Worm (Caenorhabditis elegans) whole organism, L2 larva: ENCODE measurements around the gene Y37A1B.4.

Experiments used
- C34F6.9 ChIP-seq: fragments of 150-350 bp; optimal IDR thresholded peaks from 2 replicates; lab custom pipeline; 2014; ENCODE audit warnings: missing biosample characterization, missing genetic modification characterization
- F13H6.1 ChIP-seq: sonication (generic microtip); optimal IDR thresholded peaks from 2 replicates; lab custom pipeline; 2016; ENCODE audit warnings: missing genetic modification characterization, missing compliant biosample characterization
- R02D3.7 ChIP-seq: fragments of 150-350 bp; optimal IDR thresholded peaks from 2 replicates; lab custom pipeline; 2014; ENCODE audit warnings: missing biosample characterization, missing genetic modification characterization
- Y55F3AM.14 ChIP-seq: fragments of 200-800 bp; sonication (Bioruptor generic); optimal IDR thresholded peaks from 2 replicates; lab custom pipeline; 2018; ENCODE audit warnings: mild to moderate bottlenecking, missing genetic modification characterization, missing compliant biosample characterization
- ZK546.5 ChIP-seq: sonication (generic microtip); optimal IDR thresholded peaks from 2 replicates; lab custom pipeline; 2017; ENCODE audit warnings: missing biosample characterization, missing genetic modification characterization
- alr-1 ChIP-seq: fragments of 150-350 bp; optimal IDR thresholded peaks from 2 replicates; lab custom pipeline; 2014; ENCODE audit warnings: missing biosample characterization, missing genetic modification characterization
- aly-2 ChIP-seq: fragments of 150-350 bp; optimal IDR thresholded peaks from 2 replicates; lab custom pipeline; 2014; ENCODE audit warnings: missing biosample characterization, missing genetic modification characterization
- ama-1 ChIP-seq: fragments of 150-350 bp; optimal IDR thresholded peaks from 2 replicates; lab custom pipeline; 2018; ENCODE audit warnings: inconsistent platforms
- blmp-1 ChIP-seq: sonication (generic microtip); optimal IDR thresholded peaks from 2 replicates; lab custom pipeline; 2017; ENCODE audit warnings: missing genetic modification characterization, mild to moderate bottlenecking, missing compliant biosample characterization, antibody characterized with exemption, moderate library complexity; ENCODE audit not compliant: insufficient read depth
- ceh-82 ChIP-seq: fragments of 150-350 bp; optimal IDR thresholded peaks from 2 replicates; lab custom pipeline; 2014; ENCODE audit warnings: missing biosample characterization, missing genetic modification characterization
- crh-2 ChIP-seq: sonication (generic microtip); optimal IDR thresholded peaks from 2 replicates; lab custom pipeline; 2017; ENCODE audit warnings: missing biosample characterization, missing genetic modification characterization
- dmd-4 ChIP-seq: sonication (generic microtip); optimal IDR thresholded peaks from 2 replicates; lab custom pipeline; 2017; ENCODE audit warnings: missing biosample characterization, missing genetic modification characterization
- egl-27 ChIP-seq: sonication (generic microtip); optimal IDR thresholded peaks from 3 replicates; lab custom pipeline; 2017; ENCODE audit warnings: missing biosample characterization, missing genetic modification reagents, missing genetic modification characterization
- elt-1 ChIP-seq: fragments of 150-350 bp; optimal IDR thresholded peaks from 2 replicates; lab custom pipeline; 2014; ENCODE audit warnings: missing biosample characterization, missing genetic modification characterization
- elt-3 ChIP-seq: sonication (generic microtip); optimal IDR thresholded peaks from 2 replicates; lab custom pipeline; 2017; ENCODE audit warnings: missing biosample characterization, missing genetic modification characterization
- fos-1 ChIP-seq: fragments of 150-350 bp; optimal IDR thresholded peaks from 2 replicates; lab custom pipeline; 2014; ENCODE audit warnings: missing biosample characterization, missing genetic modification characterization
- gmeb-1 ChIP-seq: fragments of 150-350 bp; optimal IDR thresholded peaks from 2 replicates; lab custom pipeline; 2014; ENCODE audit warnings: missing biosample characterization, missing genetic modification characterization
- lin-11 ChIP-seq: fragments of 150-350 bp; sonication (generic microtip); optimal IDR thresholded peaks from 2 replicates; lab custom pipeline; 2014; ENCODE audit warnings: missing biosample characterization, missing genetic modification characterization, inconsistent platforms, mixed read lengths
- lin-13 ChIP-seq: fragments of 150-350 bp; optimal IDR thresholded peaks from 2 replicates; lab custom pipeline; 2014; ENCODE audit warnings: missing biosample characterization, missing genetic modification reagents, missing genetic modification characterization
- lin-39 ChIP-seq: fragments of 150-350 bp; optimal IDR thresholded peaks from 2 replicates; lab custom pipeline; 2014; ENCODE audit warnings: missing biosample characterization, missing genetic modification reagents, missing genetic modification characterization
- lsy-2 ChIP-seq, 2 experiments: fragments of 150-350 bp in 1 of 2; sonication (generic microtip) in 1 of 2; optimal IDR thresholded peaks; 2 replicates each; lab custom pipeline; 2014 to 2017; ENCODE audit warnings: missing biosample characterization in 2 of 2, missing genetic modification characterization in 2 of 2
- mab-5 ChIP-seq: fragments of 150-350 bp; optimal IDR thresholded peaks from 2 replicates; lab custom pipeline; 2014; ENCODE audit warnings: missing biosample characterization, missing genetic modification characterization
- mbf-1 ChIP-seq: sonication (generic microtip); optimal IDR thresholded peaks from 2 replicates; lab custom pipeline; 2017; ENCODE audit warnings: missing biosample characterization, missing genetic modification characterization
- nhr-10 ChIP-seq: sonication (generic microtip); optimal IDR thresholded peaks from 2 replicates; lab custom pipeline; 2017; ENCODE audit warnings: missing biosample characterization, missing genetic modification characterization
- nhr-11 ChIP-seq: fragments of 150-350 bp; optimal IDR thresholded peaks from 2 replicates; lab custom pipeline; 2014; ENCODE audit warnings: missing biosample characterization, missing genetic modification characterization
- nhr-12 ChIP-seq: fragments of 150-350 bp; optimal IDR thresholded peaks from 2 replicates; lab custom pipeline; 2014; ENCODE audit warnings: missing biosample characterization, missing genetic modification characterization
- nhr-129 ChIP-seq: fragments of 150-350 bp; optimal IDR thresholded peaks from 2 replicates; lab custom pipeline; 2014; ENCODE audit warnings: missing biosample characterization, missing genetic modification characterization
- nhr-21 ChIP-seq: fragments of 150-350 bp; optimal IDR thresholded peaks from 2 replicates; lab custom pipeline; 2014; ENCODE audit warnings: missing biosample characterization, missing genetic modification characterization
- nhr-23 ChIP-seq: fragments of 150-350 bp; optimal IDR thresholded peaks from 2 replicates; lab custom pipeline; 2014; ENCODE audit warnings: missing biosample characterization, missing genetic modification reagents, missing genetic modification characterization
- nhr-237 ChIP-seq: fragments of 150-350 bp; optimal IDR thresholded peaks from 2 replicates; lab custom pipeline; 2014; ENCODE audit warnings: missing biosample characterization, missing genetic modification characterization
- nhr-25 ChIP-seq: fragments of 150-350 bp; sonication (generic microtip); optimal IDR thresholded peaks from 3 replicates; lab custom pipeline; 2014; ENCODE audit warnings: missing biosample characterization, missing genetic modification characterization
- nhr-6 ChIP-seq: fragments of 150-350 bp; optimal IDR thresholded peaks from 2 replicates; lab custom pipeline; 2014; ENCODE audit warnings: missing biosample characterization, missing genetic modification characterization
- nhr-77 ChIP-seq: fragments of 150-350 bp; optimal IDR thresholded peaks from 2 replicates; lab custom pipeline; 2014; ENCODE audit warnings: missing biosample characterization, missing genetic modification characterization
- peb-1 ChIP-seq: fragments of 150-350 bp; optimal IDR thresholded peaks from 2 replicates; lab custom pipeline; 2014; ENCODE audit warnings: missing biosample characterization, missing genetic modification characterization
- sem-4 ChIP-seq: fragments of 150-350 bp; optimal IDR thresholded peaks from 2 replicates; lab custom pipeline; 2014; ENCODE audit warnings: missing biosample characterization, missing genetic modification reagents, missing genetic modification characterization
- skn-1 ChIP-seq: sonication (generic microtip); optimal IDR thresholded peaks from 2 replicates; lab custom pipeline; 2017; ENCODE audit warnings: missing biosample characterization, missing genetic modification characterization
- sma-3 ChIP-seq: sonication (generic microtip); optimal IDR thresholded peaks from 2 replicates; lab custom pipeline; 2016; ENCODE audit warnings: missing genetic modification reagents, missing genetic modification characterization, missing compliant biosample characterization
- sma-9 ChIP-seq, 2 experiments: fragments of 150-350 bp in 1 of 2; sonication (generic microtip) in 1 of 2; optimal IDR thresholded peaks; 2 replicates each; lab custom pipeline; 2014 to 2016; ENCODE audit warnings: missing genetic modification characterization in 2 of 2, mild to moderate bottlenecking in 1 of 2, missing biosample characterization in 1 of 2, missing compliant biosample characterization in 1 of 2, missing genetic modification reagents in 1 of 2, moderate library complexity in 1 of 2
- snpc-4 ChIP-seq: fragments of 150-350 bp; optimal IDR thresholded peaks from 2 replicates; lab custom pipeline; 2014; ENCODE audit warnings: missing biosample characterization, missing genetic modification characterization
- unc-39 ChIP-seq: fragments of 150-350 bp; optimal IDR thresholded peaks from 2 replicates; lab custom pipeline; 2014; ENCODE audit warnings: missing biosample characterization, missing genetic modification characterization
- unc-55 ChIP-seq: fragments of 150-350 bp; sonication (generic microtip); optimal IDR thresholded peaks from 3 replicates; lab custom pipeline; 2014; ENCODE audit warnings: missing biosample characterization, missing genetic modification reagents, missing genetic modification characterization
- ztf-1 ChIP-seq: fragments of 200-800 bp; sonication (Bioruptor generic); conservative IDR thresholded peaks from 2 replicates; pipeline ENCODE4 v1.3.6; 2022; ENCODE audit warnings: missing genetic modification characterization, missing compliant biosample characterization
- ztf-4 ChIP-seq: fragments of 150-350 bp; optimal IDR thresholded peaks from 2 replicates; lab custom pipeline; 2014; ENCODE audit warnings: missing biosample characterization, missing genetic modification characterization

Gene Y37A1B.4

ce11 chrIV:14032620-14033501 is 27.7 kb downstream of the Y37A1B.4 start (continued):
- TF ChIP-seq mab-5 (no peak), peb-1 (tag; lab: Kevin White, UChicago) (no peak), ama-1 (lab: Kevin White, UChicago) (peak; percentile 89), R02D3.7 (tag; lab: Kevin White, UChicago) (no peak), nhr-25 (peak; percentile 65)

DNA sequence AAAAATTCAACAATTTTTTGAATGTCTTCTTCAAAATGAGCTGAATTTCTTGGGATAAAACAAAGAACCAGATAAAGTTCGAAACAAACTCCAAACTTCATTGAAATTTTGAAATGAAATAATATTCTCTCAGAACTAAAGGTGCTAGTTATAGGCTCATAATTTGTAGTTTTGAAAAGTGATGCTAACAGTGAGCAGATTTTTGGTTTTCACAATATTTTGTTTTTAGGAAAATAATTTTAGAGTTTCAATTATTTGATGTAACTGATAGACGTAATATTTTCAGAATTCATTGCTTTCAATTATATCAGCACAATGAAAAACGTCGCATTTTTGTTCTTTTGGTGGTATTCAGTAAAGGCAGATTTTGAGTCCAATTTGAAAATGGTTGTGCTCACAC is 40.6 kb downstream of the Y37A1B.4 start, which contains the start of the genes irld-56 and irld-55:
Gene irld-56 (minus strand): TSS at position 101 of the 400 bp plus-strand sequence.
Gene irld-55 (plus strand): TSS at position 316 of the 400 bp plus-strand sequence.
- TF ChIP-seq alr-1 (tag; lab: Kevin White, UChicago), result no peak
- TF ChIP-seq mbf-1, result no peak
- no peak for TF ChIP-seq lin-11
- no peak for TF ChIP-seq nhr-21 (tag; lab: Kevin White, UChicago)
- no peak for TF ChIP-seq elt-3 (tag; lab: Kevin White, UChicago)
- TF ChIP-seq unc-55 (GFP tag; lab: Kevin White, UChicago), result no peak
- no peak for TF ChIP-seq elt-1 (tag; lab: Kevin White, UChicago)
- no peak for TF ChIP-seq lsy-2 (tag; optimal IDR thresholded peaks at IDR 0.05; lab: Kevin White, UChicago)
- TF ChIP-seq Y55F3AM.14 (GFP tag; lab: Kevin White, UChicago), result no peak
- TF ChIP-seq crh-2 (tag; lab: Kevin White, UChicago), result no peak
- no peak for TF ChIP-seq dmd-4
- TF ChIP-seq ztf-4 (tag; lab: Kevin White, UChicago), result no peak
- no peak for TF ChIP-seq nhr-77
- TF ChIP-seq fos-1, result no peak
- TF ChIP-seq nhr-129, result no peak

ce11 chrIV:14015844-14016243 is 44.7 kb downstream of the Y37A1B.4 start, which contains the start of gene srw-63:
Gene srw-63 (minus strand): TSS chrIV:14015944.
- TF ChIP-seq peb-1 (tag; lab: Kevin White, UChicago) (no peak), unc-39 (tag; lab: Kevin White, UChicago) (no peak), nhr-11 (no peak), nhr-10 (no peak), nhr-6 (tag; lab: Kevin White, UChicago) (no peak), nhr-21 (tag; lab: Kevin White, UChicago) (no peak), gmeb-1 (tag; lab: Kevin White, UChicago) (no peak), alr-1 (tag; lab: Kevin White, UChicago) (no peak), nhr-129 (no peak)

DNA sequence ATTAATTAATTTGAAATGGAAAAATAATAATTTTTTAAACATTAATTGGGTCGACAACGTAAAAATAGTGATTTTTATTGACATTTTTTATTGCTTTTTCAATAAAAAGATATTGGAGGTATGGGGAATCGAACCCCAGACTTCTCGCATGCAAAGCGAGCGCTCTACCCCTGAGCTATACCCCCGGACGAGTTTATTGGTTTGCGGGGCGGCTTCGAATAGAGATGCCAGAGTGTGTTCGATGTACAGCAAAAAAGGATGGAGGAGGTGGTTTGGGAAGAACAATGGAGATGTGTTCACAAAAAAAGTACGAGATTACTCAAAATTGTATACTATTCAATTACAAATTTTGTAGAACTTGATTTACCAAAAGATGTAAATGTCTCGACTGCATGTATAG is 46.8 kb downstream of the Y37A1B.4 start:
- TF ChIP-seq sem-4 (tag; lab: Kevin White, UChicago) (no peak), egl-27 (tag; lab: Kevin White, UChicago) (no peak), unc-39 (tag; lab: Kevin White, UChicago) (no peak), nhr-12 (tag; lab: Kevin White, UChicago) (no peak), nhr-10 (no peak), ztf-1 (GFP tag; lab: Robert Waterston, UW) (no peak), Y55F3AM.14 (GFP tag; lab: Kevin White, UChicago) (no peak), ztf-4 (tag; lab: Kevin White, UChicago) (no peak), lin-13 (GFP tag; lab: Kevin White, UChicago) (peak; percentile 14), lin-39 (no peak), nhr-25 (peak; percentile 7), C34F6.9 (peak; percentile 36), elt-3 (tag; lab: Kevin White, UChicago) (no peak), elt-1 (tag; lab: Kevin White, UChicago) (no peak), mab-5 (no peak), lin-11 (peak; percentile 23), nhr-21 (tag; lab: Kevin White, UChicago) (peak; percentile 41), lsy-2 (tag; optimal IDR thresholded peaks at IDR 0.05; lab: Kevin White, UChicago) (no peak), ama-1 (lab: Kevin White, UChicago) (no peak), nhr-77 (no peak), blmp-1 (no peak), nhr-11 (no peak), unc-55 (GFP tag; lab: Kevin White, UChicago) (peak; percentile 52), crh-2 (tag; lab: Kevin White, UChicago) (peak; percentile 17), sma-9 (GFP tag; optimal IDR thresholded peaks at IDR 0.05; lab: Kevin White, UChicago) (no peak), sma-9 (tag; optimal IDR thresholded peaks at IDR 0.05; lab: Kevin White, UChicago) (no peak), R02D3.7 (tag; lab: Kevin White, UChicago) (no peak), nhr-23 (tag; lab: Kevin White, UChicago) (no peak), skn-1 (tag; lab: Kevin White, UChicago) (no peak), sma-3 (GFP tag; lab: Kevin White, UChicago) (no peak), dmd-4 (no peak), nhr-237 (no peak), F13H6.1 (tag; lab: Kevin White, UChicago) (peak; percentile 38), gmeb-1 (tag; lab: Kevin White, UChicago) (peak; percentile 43), ceh-82 (tag; lab: Kevin White, UChicago) (no peak), snpc-4 (tag; lab: Kevin White, UChicago) (peak; percentile 97), aly-2 (no peak), nhr-6 (tag; lab: Kevin White, UChicago) (no peak), ZK546.5 (tag; lab: Kevin White, UChicago) (no peak)
